Fruit fly (Drosophila melanogaster): Measurements from ENCODE around the gene CkIIalpha-i1.

The CkIIalpha-i1 gene

dm6 chr3L:15813988-15814387 is 2.8 kb upstream of the CkIIalpha-i1 start (continued):
- no peak for TF ChIP-seq CG30431 (GFP tag; optimal IDR thresholded peaks at IDR 0.05)
- peak; percentile 23 for TF ChIP-seq Nf-YC (tag; optimal IDR thresholded peaks at IDR 0.05)
- no peak for TF ChIP-seq cas (GFP tag; IDR thresholded peaks at IDR 0.05)
- no peak for TF ChIP-seq CG12236 (GFP tag; optimal IDR thresholded peaks at IDR 0.05)
- no peak for TF ChIP-seq CG34422 (GFP tag; IDR thresholded peaks at IDR 0.05)
- TF ChIP-seq pho (GFP tag; optimal IDR thresholded peaks at IDR 0.05): no peak
- peak; percentile 34 for TF ChIP-seq CG17568 (GFP tag; optimal IDR thresholded peaks at IDR 0.05)
- no peak for TF ChIP-seq pb (GFP tag; optimal IDR thresholded peaks at IDR 0.05)
- no peak for TF ChIP-seq ci (GFP tag; IDR thresholded peaks at IDR 0.05)
- TF ChIP-seq Asciz (GFP tag; optimal IDR thresholded peaks at IDR 0.05): no peak
- TF ChIP-seq dati (GFP tag; IDR thresholded peaks at IDR 0.05): no peak
- no peak for TF ChIP-seq chif (GFP tag; optimal IDR thresholded peaks at IDR 0.05)
- no peak for TF ChIP-seq lilli (GFP tag; optimal IDR thresholded peaks at IDR 0.05)
- TF ChIP-seq Dip2 (GFP tag; IDR thresholded peaks at IDR 0.05): no peak
- TF ChIP-seq Bdp1 (GFP tag; optimal IDR thresholded peaks at IDR 0.05): no peak
- no peak for TF ChIP-seq jing (GFP tag; optimal IDR thresholded peaks at IDR 0.05)
- TF ChIP-seq eyg (GFP tag; optimal IDR thresholded peaks at IDR 0.05): no peak
- TF ChIP-seq ewg (GFP tag; optimal IDR thresholded peaks at IDR 0.05): no peak
- no peak for TF ChIP-seq Side (GFP tag; optimal IDR thresholded peaks at IDR 0.05)
- no peak for TF ChIP-seq ash1 (GFP tag; optimal IDR thresholded peaks at IDR 0.05)
- TF ChIP-seq ken (GFP tag; IDR thresholded peaks at IDR 0.05): no peak
- TF ChIP-seq Scr (GFP tag; IDR thresholded peaks at IDR 0.05; ENCODE audit: partially characterized antibody): no peak
- no peak for TF ChIP-seq abd-A (tag; optimal IDR thresholded peaks at IDR 0.05)
- TF ChIP-seq CG6654 (GFP tag; optimal IDR thresholded peaks at IDR 0.05): no peak
- peak; percentile 38 for TF ChIP-seq Hand (GFP tag; optimal IDR thresholded peaks at IDR 0.05)
- TF ChIP-seq jigr1 (GFP tag; IDR thresholded peaks at IDR 0.05): no peak
- TF ChIP-seq Lpt (GFP tag; optimal IDR thresholded peaks at IDR 0.05): no peak
- no peak for TF ChIP-seq pros (GFP tag; optimal IDR thresholded peaks at IDR 0.05)
- TF ChIP-seq usp (GFP tag; optimal IDR thresholded peaks at IDR 0.05): no peak
- no peak for TF ChIP-seq Drgx (GFP tag; IDR thresholded peaks at IDR 0.05)
- no peak for TF ChIP-seq NFAT (GFP tag; IDR thresholded peaks at IDR 0.05)
- no peak for TF ChIP-seq Chrac-16 (GFP tag; optimal IDR thresholded peaks at IDR 0.05)
- TF ChIP-seq Mrtf (GFP tag; IDR thresholded peaks at IDR 0.05): no peak
- peak; percentile 73 for TF ChIP-seq CG10543 (GFP tag; optimal IDR thresholded peaks at IDR 0.05)
- no peak for TF ChIP-seq Hr78 (GFP tag; optimal IDR thresholded peaks at IDR 0.05)
- no peak for TF ChIP-seq CG32532 (GFP tag; IDR thresholded peaks at IDR 0.05)
- no peak for TF ChIP-seq CG18476 (GFP tag; optimal IDR thresholded peaks at IDR 0.05)
- TF ChIP-seq CG4404 (GFP tag; IDR thresholded peaks at IDR 0.05): no peak
- TF ChIP-seq CG6175 (GFP tag; IDR thresholded peaks at IDR 0.05): no peak
- peak; percentile 82 for TF ChIP-seq CG13296 (GFP tag; optimal IDR thresholded peaks at IDR 0.05)
- TF ChIP-seq CG17359 (tag; optimal IDR thresholded peaks at IDR 0.05): no peak
- no peak for TF ChIP-seq Usf (GFP tag; optimal IDR thresholded peaks at IDR 0.05)
- TF ChIP-seq rib (GFP tag; IDR thresholded peaks at IDR 0.05): no peak
- no peak for TF ChIP-seq dysf (GFP tag; IDR thresholded peaks at IDR 0.05)
- TF ChIP-seq CG15696 (tag; optimal IDR thresholded peaks at IDR 0.05): no peak
- TF ChIP-seq Rfx (GFP tag; IDR thresholded peaks at IDR 0.05): no peak
- TF ChIP-seq cwo (GFP tag; optimal IDR thresholded peaks at IDR 0.05): peak; percentile 61
- no peak for TF ChIP-seq CG30403 (GFP tag; optimal IDR thresholded peaks at IDR 0.05)
- TF ChIP-seq Dfd (GFP tag; optimal IDR thresholded peaks at IDR 0.05): no peak
- TF ChIP-seq CG7987 (GFP tag; optimal IDR thresholded peaks at IDR 0.05): peak; percentile 37
- TF ChIP-seq TFAM (GFP tag; optimal IDR thresholded peaks at IDR 0.05): no peak
- peak; percentile 71 for TF ChIP-seq Med (GFP tag)
- peak; percentile 53 for TF ChIP-seq Fer3 (tag; optimal IDR thresholded peaks at IDR 0.05)
